Worm (Caenorhabditis elegans) whole organism, midembryonic: ENCODE data around the gene Y97E10AR.2.

ENCODE experiments used
- T22C8.4 ChIP-seq: fragments of 200-800 bp; sonication (Bioruptor generic); IDR thresholded peaks from 2 replicates; pipeline ENCODE4 v1.3.6; 2022; ENCODE audit warnings: missing genetic modification characterization, missing compliant biosample characterization
- cog-1 ChIP-seq: sonication (generic microtip); optimal IDR thresholded peaks from 2 replicates; lab custom pipeline; 2016; ENCODE audit warnings: missing genetic modification characterization, missing compliant biosample characterization
- flt-1 ChIP-seq: fragments of 200-800 bp; sonication (Bioruptor generic); IDR thresholded peaks from 2 replicates; pipeline ENCODE4 v1.3.6; 2022; ENCODE audit warnings: missing genetic modification characterization, missing compliant biosample characterization
- klf-2 ChIP-seq: fragments of 200-800 bp; sonication (Bioruptor generic); conservative IDR thresholded peaks from 2 replicates; pipeline ENCODE4 v1.3.6; 2022; ENCODE audit warnings: missing genetic modification reagents, missing genetic modification characterization, missing compliant biosample characterization
- med-1 ChIP-seq: sonication (generic microtip); optimal IDR thresholded peaks from 2 replicates; lab custom pipeline; 2017; ENCODE audit warnings: missing genetic modification characterization, mild to moderate bottlenecking, missing compliant biosample characterization, antibody characterized with exemption, missing genetic modification reagents; ENCODE audit not compliant: insufficient read depth
- ref-1 ChIP-seq: fragments of 200-800 bp; sonication (Bioruptor generic); conservative IDR thresholded peaks from 2 replicates; pipeline ENCODE4 v1.3.6; 2022; ENCODE audit warnings: missing genetic modification reagents, missing genetic modification characterization, missing compliant biosample characterization
- tab-1 ChIP-seq: fragments of 200-800 bp; sonication (Bioruptor generic); IDR thresholded peaks from 2 replicates; pipeline ENCODE4 v1.3.6; 2022; ENCODE audit warnings: missing genetic modification characterization, missing compliant biosample characterization
- ztf-23 ChIP-seq: fragments of 200-800 bp; sonication (Bioruptor generic); IDR thresholded peaks from 2 replicates; pipeline ENCODE4 v1.3.6; 2022; ENCODE audit warnings: missing genetic modification reagents, missing genetic modification characterization, missing compliant biosample characterization
- ztf-29 ChIP-seq: fragments of 200-800 bp; sonication (Bioruptor generic); IDR thresholded peaks from 2 replicates; pipeline ENCODE4 v1.3.6; 2022; ENCODE audit warnings: missing genetic modification reagents, missing genetic modification characterization, missing compliant biosample characterization

Y97E10AR.2 gene

DNA sequence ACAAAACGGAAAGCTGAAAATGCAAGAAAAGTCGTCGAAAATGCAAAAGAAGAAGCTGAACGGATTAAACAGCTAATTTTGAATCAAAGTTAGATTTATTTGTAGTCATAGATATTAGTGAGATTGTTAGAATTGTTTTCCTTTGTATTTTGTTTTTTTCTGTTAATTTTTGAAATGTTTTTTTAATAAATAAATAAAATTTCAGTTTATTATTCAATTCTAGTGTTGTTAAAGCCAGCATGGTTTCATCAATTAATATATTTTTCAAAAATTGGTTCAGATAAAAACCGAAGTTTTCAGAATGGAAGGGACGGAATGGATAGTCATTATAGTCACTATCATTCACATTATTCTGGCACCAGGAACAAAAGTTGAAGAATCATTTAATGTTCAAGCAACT is 38.8 kb downstream of the Y97E10AR.2 start, which contains the start of gene algn-12:
algn-12 (plus strand) TSS at position 301 of the 400 bp plus-strand sequence.
- no peak for TF ChIP-seq ztf-23

DNA sequence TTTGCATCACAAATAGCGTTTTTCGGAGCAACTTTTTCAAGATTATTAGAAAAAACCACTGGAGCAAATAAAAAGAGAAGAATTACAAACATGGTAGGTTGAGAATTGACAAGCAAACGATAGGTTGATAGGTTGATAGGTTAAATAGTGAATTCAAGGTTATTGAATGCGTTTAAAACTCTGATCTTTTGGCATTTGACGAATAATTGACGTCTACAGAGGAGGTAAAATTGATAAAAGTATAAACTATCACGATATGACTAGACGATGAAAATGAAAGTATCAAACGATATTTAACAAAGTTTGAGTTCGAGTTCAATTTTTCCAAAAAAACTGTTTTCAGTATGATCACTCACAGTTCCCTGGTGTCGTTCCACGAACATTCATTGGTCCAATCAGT is 40.0 kb downstream of the Y97E10AR.2 start, which contains the start of gene ZC513.14:
ZC513.14 (minus strand) TSS at position 101 of the 400 bp plus-strand sequence.
- no peak for TF ChIP-seq T22C8.4 (GFP tag; lab: Robert Waterston, UW)
- no peak for TF ChIP-seq med-1 (GFP tag; lab: Kevin White, UChicago)
- TF ChIP-seq flt-1 (GFP tag; lab: Robert Waterston, UW), result no peak
- no peak for TF ChIP-seq cog-1
- no peak for TF ChIP-seq tab-1 (GFP tag; lab: Robert Waterston, UW)
- no peak for TF ChIP-seq ref-1 (GFP tag; lab: Robert Waterston, UW)
- TF ChIP-seq klf-2 (GFP tag; lab: Robert Waterston, UW), result no peak
- TF ChIP-seq ztf-29 (GFP tag; lab: Robert Waterston, UW), result no peak

DNA sequence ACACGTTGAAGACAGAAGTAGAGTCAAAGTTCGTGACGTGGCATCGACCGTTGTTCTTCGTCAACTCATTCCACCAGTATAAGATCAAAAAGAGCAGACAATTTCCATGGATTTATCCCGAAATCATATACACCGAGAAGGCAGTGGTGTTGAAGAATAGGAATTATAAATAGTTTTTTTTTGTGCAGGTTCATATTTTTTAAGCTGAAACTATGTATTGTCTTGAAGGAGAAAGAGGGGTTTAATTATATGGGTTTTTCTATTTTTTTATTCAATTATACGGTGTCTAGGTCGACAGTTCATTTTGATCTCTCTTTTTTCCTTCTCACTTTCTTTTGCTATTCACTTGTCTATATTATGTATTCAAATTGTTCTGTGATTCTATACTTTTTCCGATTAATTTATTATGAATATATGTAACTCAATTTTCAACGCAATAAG is 43.1 kb downstream of the Y97E10AR.2 start:
- TF ChIP-seq ztf-23, result peak; percentile 56; the same call in 1 of the 2 replicates
- TF ChIP-seq klf-2 (GFP tag; lab: Robert Waterston, UW), result no peak
- no peak for TF ChIP-seq T22C8.4 (GFP tag; lab: Robert Waterston, UW)
- peak; percentile 38 for TF ChIP-seq flt-1 (GFP tag; lab: Robert Waterston, UW)
- TF ChIP-seq med-1 (GFP tag; lab: Kevin White, UChicago), result no peak

DNA sequence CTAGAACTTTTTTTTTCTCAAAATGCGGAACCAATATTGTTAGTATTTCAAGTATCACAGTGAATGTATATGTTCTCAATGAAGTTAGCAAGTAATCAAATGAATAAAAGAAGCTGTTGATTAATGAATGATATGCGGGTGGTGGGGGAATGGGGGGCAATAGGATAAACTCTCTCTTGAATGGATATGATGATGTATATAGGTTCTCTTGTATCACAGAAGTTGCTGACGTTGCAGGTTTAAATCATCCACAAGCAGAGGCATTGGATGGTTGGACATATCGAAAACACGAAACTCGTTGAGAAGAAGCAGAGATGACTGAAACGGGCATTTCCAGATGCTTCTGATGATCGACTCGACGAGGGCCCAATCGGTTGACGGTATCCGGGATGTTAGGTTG is 43.6 kb downstream of the Y97E10AR.2 start:
- TF ChIP-seq ref-1 (GFP tag; lab: Robert Waterston, UW) (no peak), cog-1 (no peak), flt-1 (GFP tag; lab: Robert Waterston, UW) (peak; percentile 58; the same call in 1 of the 2 replicates)

DNA sequence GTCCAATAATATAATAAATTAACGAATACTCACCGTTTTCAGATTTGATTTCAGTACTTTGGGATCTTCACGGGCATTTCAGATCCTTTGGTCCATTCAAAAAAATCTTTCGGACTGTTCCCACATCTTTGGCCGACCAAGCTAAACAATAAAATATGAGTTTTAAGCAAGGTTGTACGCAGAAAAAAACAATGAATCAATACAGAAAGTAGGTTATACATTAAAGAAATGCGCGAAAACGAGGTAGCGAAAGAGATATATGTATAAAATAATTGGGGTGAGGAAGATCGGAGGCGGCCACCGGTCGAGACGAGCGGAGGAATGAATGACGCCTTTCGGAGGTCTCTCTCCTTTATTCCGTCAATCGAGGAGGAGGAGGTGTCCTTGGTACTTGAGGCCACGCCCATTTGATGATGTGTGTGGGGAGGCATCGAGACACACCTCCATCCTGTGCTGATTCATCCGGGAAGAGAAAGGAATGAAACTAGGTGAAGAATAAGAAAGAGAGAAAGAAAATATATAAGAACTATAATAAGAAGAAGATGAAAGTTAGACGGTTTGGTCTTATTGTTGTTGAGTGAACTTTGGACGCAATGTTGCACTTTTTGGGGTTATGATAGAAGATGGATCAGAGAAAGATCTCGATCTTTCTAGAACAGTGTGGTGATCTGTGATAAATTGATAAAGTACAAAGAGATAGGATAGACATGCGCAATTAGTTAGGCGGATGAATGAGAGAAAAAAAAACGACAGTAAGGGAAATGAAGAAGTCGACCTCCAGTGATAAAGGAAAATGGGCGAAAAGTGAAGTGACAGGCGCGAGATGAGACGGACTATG is 44.5 kb downstream of the Y97E10AR.2 start:
- TF ChIP-seq tab-1 (GFP tag; lab: Robert Waterston, UW), result no peak
- TF ChIP-seq T22C8.4 (GFP tag; lab: Robert Waterston, UW), result no peak
- no peak for TF ChIP-seq ztf-29 (GFP tag; lab: Robert Waterston, UW)
- TF ChIP-seq klf-2 (GFP tag; lab: Robert Waterston, UW), result no peak
- no peak for TF ChIP-seq ref-1 (GFP tag; lab: Robert Waterston, UW)
- TF ChIP-seq flt-1 (GFP tag; lab: Robert Waterston, UW), result no peak
- no peak for TF ChIP-seq med-1 (GFP tag; lab: Kevin White, UChicago)
- no peak for TF ChIP-seq cog-1
- TF ChIP-seq ztf-23, result no peak

DNA sequence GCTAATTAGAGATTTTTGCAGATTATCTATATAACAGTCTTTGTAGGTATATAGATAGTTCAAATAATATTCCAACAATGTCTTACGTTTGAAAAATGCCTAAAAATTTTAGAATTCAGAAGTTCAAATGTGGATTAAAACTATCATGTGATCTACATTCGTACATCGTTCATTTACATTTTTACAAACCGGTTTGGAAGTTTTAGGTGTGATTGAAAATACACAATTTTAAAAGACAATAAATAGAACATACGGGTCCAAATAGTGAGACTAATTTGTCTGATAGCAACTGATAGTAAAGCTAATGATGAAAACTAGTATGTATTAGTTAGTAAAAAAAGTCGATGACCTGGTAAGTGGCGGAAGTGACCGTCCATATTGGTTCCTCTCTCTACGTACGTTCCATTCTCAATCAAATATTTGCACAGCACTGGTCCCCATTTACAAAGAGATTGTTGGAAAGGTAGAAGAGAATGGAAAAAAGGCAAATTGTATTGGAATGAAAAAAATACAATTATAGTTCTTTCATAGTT is 45.4 kb downstream of the Y97E10AR.2 start:
- no peak for TF ChIP-seq T22C8.4 (GFP tag; lab: Robert Waterston, UW)

DNA sequence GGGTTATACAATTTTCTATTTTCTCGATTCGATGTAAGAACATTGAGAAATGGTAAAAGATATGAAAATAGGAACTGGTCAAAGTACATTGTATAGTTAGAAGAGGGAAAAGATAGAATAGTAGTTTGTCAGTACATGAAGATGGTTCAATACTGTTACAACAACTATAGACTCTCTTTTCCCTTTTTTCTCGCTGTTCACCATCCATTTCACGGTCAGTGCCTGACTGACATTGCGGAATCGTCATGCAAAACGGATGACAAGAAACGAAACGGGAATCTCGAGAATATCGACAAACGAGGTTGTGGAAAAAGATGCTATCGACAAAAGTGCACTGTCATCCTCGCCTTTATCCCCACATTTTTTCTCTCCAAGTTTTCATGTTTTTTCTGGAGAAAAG is 47.7 kb downstream of the Y97E10AR.2 start:
- TF ChIP-seq ref-1 (GFP tag; lab: Robert Waterston, UW) (no peak), ztf-23 (no peak), flt-1 (GFP tag; lab: Robert Waterston, UW) (no peak)

DNA sequence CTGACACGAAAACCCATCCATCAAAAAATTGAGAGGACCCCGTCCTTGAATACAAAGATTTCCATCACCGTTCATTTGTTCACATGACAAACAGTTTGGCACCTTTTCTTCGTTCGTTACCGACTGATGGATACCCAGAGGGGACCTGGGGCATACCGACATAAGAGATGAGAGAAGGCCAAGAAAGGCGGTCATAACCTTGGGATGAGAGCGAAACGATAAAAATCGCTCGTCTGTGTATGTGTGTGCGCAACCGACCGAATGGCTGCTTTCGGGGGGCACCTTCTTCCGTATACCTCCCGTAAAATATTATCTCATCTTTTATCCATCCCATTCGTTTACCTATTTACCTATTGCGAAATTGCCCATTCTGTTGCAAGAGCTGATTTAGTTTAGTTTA is 49.0 kb downstream of the Y97E10AR.2 start:
- no peak for TF ChIP-seq klf-2 (GFP tag; lab: Robert Waterston, UW)

DNA sequence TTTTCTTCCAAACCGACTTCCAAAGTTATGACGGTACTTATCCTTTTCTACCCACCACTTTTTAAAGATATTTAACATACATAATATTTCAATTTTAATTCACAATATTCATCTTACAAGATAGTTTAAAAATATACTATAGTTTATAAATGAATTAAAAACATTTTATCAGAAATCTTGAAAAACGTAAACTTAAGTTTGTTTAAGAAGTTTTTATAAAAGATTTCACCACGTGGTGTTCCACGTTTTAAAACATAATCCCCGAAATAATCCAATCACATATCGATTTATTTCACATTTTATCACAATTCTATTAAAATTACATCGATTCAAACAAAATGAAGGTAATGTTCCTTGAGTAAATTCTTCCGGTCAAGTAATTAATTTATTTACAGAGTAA is 50.7 kb downstream of the Y97E10AR.2 start, which contains the start of gene ZC513.3:
ZC513.3 (plus strand) TSS at position 301 of the 400 bp plus-strand sequence.
- no peak for TF ChIP-seq cog-1
- TF ChIP-seq flt-1 (GFP tag; lab: Robert Waterston, UW), result no peak
- TF ChIP-seq ref-1 (GFP tag; lab: Robert Waterston, UW), result no peak
